Fruit fly (Drosophila melanogaster) whole organism, pupa: ENCODE results near the gene Bx.

Source experiments
- CG10348 ChIP-seq: fragments of 200-800 bp; sonication (Bioruptor generic); IDR thresholded peaks from 2 replicates; pipeline ENCODE4 v1.3.6; 2022; ENCODE audit warnings: missing biosample characterization, missing genetic modification characterization
- CG12605 ChIP-seq: fragments of 200-800 bp; sonication (Bioruptor generic); IDR thresholded peaks from 2 replicates; pipeline ENCODE4 v1.3.6; 2022; ENCODE audit warnings: missing biosample characterization, missing genetic modification characterization
- CG13204 ChIP-seq: fragments of 200-800 bp; sonication (Bioruptor generic); optimal IDR thresholded peaks from 2 replicates; lab custom pipeline; 2018; ENCODE audit warnings: missing biosample characterization, mild to moderate bottlenecking, missing genetic modification characterization, moderate library complexity
- CG14655 ChIP-seq: fragments of 200-800 bp; sonication (Bioruptor generic); optimal IDR thresholded peaks from 3 replicates; lab custom pipeline; 2017; ENCODE audit warnings: mild to moderate bottlenecking, missing biosample characterization, missing genetic modification reagents, missing genetic modification characterization
- CG15710 ChIP-seq: fragments of 200-800 bp; sonication (Bioruptor generic); optimal IDR thresholded peaks from 2 replicates; lab custom pipeline; 2018; ENCODE audit warnings: missing biosample characterization, mild to moderate bottlenecking, missing genetic modification characterization, moderate library complexity
- CG17806 ChIP-seq: fragments of 200-800 bp; sonication (Bioruptor generic); optimal IDR thresholded peaks from 2 replicates; lab custom pipeline; 2018; ENCODE audit warnings: missing biosample characterization, mild to moderate bottlenecking, missing genetic modification characterization, moderate library complexity
- CG32121 ChIP-seq: fragments of 200-800 bp; sonication (Bioruptor generic); IDR thresholded peaks from 2 replicates; pipeline ENCODE4 v1.3.6; 2022; ENCODE audit warnings: missing biosample characterization, missing genetic modification characterization
- CG34367 ChIP-seq: fragments of 200-800 bp; sonication (Bioruptor generic); optimal IDR thresholded peaks from 2 replicates; lab custom pipeline; 2018; ENCODE audit warnings: missing biosample characterization, mild to moderate bottlenecking, missing genetic modification characterization
- CG4496 ChIP-seq: fragments of 200-800 bp; sonication (Bioruptor generic); IDR thresholded peaks from 3 replicates; pipeline ENCODE4 v1.3.6; 2022; ENCODE audit warnings: missing biosample characterization, missing genetic modification characterization
- CG8159 ChIP-seq: fragments of 200-800 bp; sonication (Bioruptor generic); optimal IDR thresholded peaks from 3 replicates; lab custom pipeline; 2018; ENCODE audit warnings: missing biosample characterization, mild to moderate bottlenecking, missing genetic modification characterization, moderate library complexity
- CG8301 ChIP-seq: fragments of 200-800 bp; sonication (Bioruptor generic); optimal IDR thresholded peaks from 2 replicates; lab custom pipeline; 2018; ENCODE audit warnings: missing biosample characterization, mild to moderate bottlenecking, missing genetic modification characterization
- CG9948 ChIP-seq: fragments of 200-800 bp; sonication (Bioruptor generic); optimal IDR thresholded peaks from 2 replicates; lab custom pipeline; 2018; ENCODE audit warnings: missing biosample characterization, mild to moderate bottlenecking, missing genetic modification characterization, moderate library complexity
- D1 ChIP-seq: fragments of 200-800 bp; sonication (Bioruptor generic); optimal IDR thresholded peaks from 2 replicates; lab custom pipeline; 2018; ENCODE audit warnings: missing biosample characterization, mild to moderate bottlenecking, missing genetic modification characterization, moderate library complexity
- EcR ChIP-seq: fragments of 200-800 bp; sonication (Bioruptor generic); optimal IDR thresholded peaks from 3 replicates; lab custom pipeline; 2019; ENCODE audit warnings: missing biosample characterization, missing genetic modification characterization, mild to moderate bottlenecking, moderate library complexity, missing genetic modification reagents
- Ets98B ChIP-seq: fragments of 200-800 bp; sonication (Bioruptor generic); IDR thresholded peaks from 2 replicates; pipeline ENCODE4 v1.3.6; 2022; ENCODE audit warnings: missing biosample characterization, missing genetic modification characterization
- Pif1A ChIP-seq: fragments of 200-800 bp; sonication (Bioruptor generic); optimal IDR thresholded peaks from 3 replicates; lab custom pipeline; 2016; ENCODE audit warnings: missing biosample characterization, missing genetic modification characterization
- Pif1B ChIP-seq: fragments of 200-800 bp; sonication (Bioruptor generic); optimal IDR thresholded peaks from 3 replicates; lab custom pipeline; 2016; ENCODE audit warnings: missing biosample characterization, missing genetic modification characterization
- Snoo ChIP-seq: fragments of 200-800 bp; sonication (Bioruptor generic); optimal IDR thresholded peaks from 3 replicates; lab custom pipeline; 2017; ENCODE audit warnings: missing biosample characterization, mild to moderate bottlenecking, missing genetic modification characterization, inconsistent platforms
- fd96Ca ChIP-seq: fragments of 200-800 bp; sonication (Bioruptor generic); IDR thresholded peaks from 3 replicates; pipeline ENCODE4 v1.3.6; 2022; ENCODE audit warnings: missing biosample characterization, missing genetic modification characterization
- gl ChIP-seq: fragments of 200-800 bp; sonication (Bioruptor generic); optimal IDR thresholded peaks from 2 replicates; lab custom pipeline; 2018; ENCODE audit warnings: missing biosample characterization, mild to moderate bottlenecking, missing genetic modification characterization
- rn ChIP-seq: fragments of 200-800 bp; sonication (Bioruptor generic); IDR thresholded peaks from 2 replicates; pipeline ENCODE4 v1.3.6; 2022; ENCODE audit warnings: missing biosample characterization, missing genetic modification characterization

Gene Bx

DNA sequence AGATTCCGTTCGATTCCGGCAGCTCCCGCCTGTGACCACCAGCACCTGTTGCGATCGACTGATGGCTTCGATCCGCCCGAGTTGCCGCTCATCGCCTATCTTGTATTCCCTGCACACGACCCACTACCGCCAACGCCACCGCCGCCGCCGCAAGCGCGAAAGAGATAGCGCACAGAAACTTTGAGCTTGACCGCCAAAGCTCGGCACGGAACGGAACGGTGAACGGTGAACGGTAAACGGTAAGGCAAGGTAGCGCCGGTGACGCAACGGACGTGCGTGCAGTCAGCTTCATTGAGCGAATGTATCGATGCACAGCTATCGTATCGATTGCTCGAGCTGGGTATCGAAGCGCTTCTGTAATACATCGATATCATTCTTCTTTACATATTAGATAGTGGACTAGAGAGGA lies 3.0 kb upstream of the Bx start, which contains the start of gene Ggt-1:
TSS of gene Ggt-1 (minus strand) at position 251 of the 409 bp plus-strand sequence.
- TF ChIP-seq gl (tag; lab: Kevin White, UChicago) (no peak), Ets98B (GFP tag; lab: Robert Waterston, UW) (no peak), CG13204 (GFP tag; lab: Kevin White, UChicago) (peak; percentile 82), CG4496 (GFP tag; lab: Robert Waterston, UW) (peak; percentile 39; the same call in 1 of the 3 replicates), EcR (GFP tag; lab: Kevin White, UChicago) (no peak)
- TF ChIP-seq, all 21 proteins: peak for 2

DNA sequence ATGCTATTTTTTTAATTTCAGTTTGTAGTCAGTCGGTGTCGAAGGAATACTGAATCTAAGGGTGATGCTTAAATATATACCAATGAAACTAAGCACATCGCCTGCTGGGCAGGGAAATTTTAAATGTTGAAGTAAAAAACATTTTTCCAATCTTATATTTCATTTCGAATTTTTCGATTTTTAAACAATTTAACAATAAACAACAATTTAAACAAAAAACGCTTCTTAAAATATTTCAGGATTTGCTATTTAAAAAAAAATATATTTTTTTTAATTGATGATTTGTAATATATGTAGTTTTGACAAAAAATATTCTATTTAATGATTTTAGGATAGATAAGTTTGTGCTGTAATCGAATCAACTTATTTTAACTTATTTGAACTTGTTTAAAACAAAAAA lies 461 bp upstream of the Bx start, which contains the start of gene CG6470:
TSS of gene CG6470 (minus strand) at position 101 of the 400 bp plus-strand sequence.
- TF ChIP-seq CG8301 (no peak), CG14655 (GFP tag; lab: Kevin White, UChicago) (no peak), CG17806 (tag; lab: Kevin White, UChicago) (no peak)

DNA sequence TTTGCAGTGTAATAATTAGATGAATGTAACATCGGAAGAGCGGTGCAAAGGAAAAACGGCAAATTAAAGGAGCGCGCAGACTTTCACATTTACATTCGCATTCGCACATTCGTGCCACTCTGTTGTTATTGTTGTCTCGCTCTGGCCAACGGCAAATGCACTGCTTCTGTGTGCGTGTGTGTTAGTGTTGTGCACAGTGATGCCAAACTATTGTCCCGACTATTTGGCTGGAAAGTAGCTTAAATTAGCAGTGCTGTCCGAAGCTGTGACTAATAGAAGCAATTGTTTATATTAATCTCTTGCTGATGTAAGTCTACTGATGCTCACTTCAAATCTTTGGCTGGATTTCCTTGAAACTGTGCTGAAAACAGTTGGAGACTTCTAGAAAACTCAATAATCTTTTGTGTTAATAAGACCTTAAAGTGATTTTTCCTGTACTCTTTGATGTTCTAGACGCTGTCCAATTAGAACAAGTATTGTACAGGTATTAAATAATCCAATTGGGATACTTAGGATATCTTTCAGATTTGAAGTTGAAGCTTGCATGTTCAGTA lies 837 bp downstream of the Bx start:
- TF ChIP-seq CG8301: no peak
- no peak for TF ChIP-seq Pif1A
- no peak for TF ChIP-seq CG17806 (tag; lab: Kevin White, UChicago)
- TF ChIP-seq Pif1B (GFP tag; lab: Kevin White, UChicago): no peak
- TF ChIP-seq CG14655 (GFP tag; lab: Kevin White, UChicago): peak; percentile 9
- TF ChIP-seq Snoo (tag; lab: Kevin White, UChicago): no peak
- 0 out of 3 replicates have a peak, but pooled peaks have one; percentile 42 for TF ChIP-seq fd96Ca (GFP tag; lab: Robert Waterston, UW)
- peak; percentile 21 for TF ChIP-seq CG8159 (tag; lab: Kevin White, UChicago)
- TF ChIP-seq EcR (GFP tag; lab: Kevin White, UChicago): no peak
- TF ChIP-seq D1: no peak
- TF ChIP-seq CG13204 (GFP tag; lab: Kevin White, UChicago): no peak
- TF ChIP-seq CG12605: peak; percentile 15; the same call in 1 of the 2 replicates
- TF ChIP-seq Ets98B (GFP tag; lab: Robert Waterston, UW): no peak
- no peak for TF ChIP-seq rn
- TF ChIP-seq CG9948 (tag; lab: Kevin White, UChicago): no peak
- TF ChIP-seq CG10348 (GFP tag; lab: Robert Waterston, UW): no peak
- TF ChIP-seq CG4496 (GFP tag; lab: Robert Waterston, UW): peak; percentile 68
- TF ChIP-seq, all 21 proteins: peak for 5

DNA sequence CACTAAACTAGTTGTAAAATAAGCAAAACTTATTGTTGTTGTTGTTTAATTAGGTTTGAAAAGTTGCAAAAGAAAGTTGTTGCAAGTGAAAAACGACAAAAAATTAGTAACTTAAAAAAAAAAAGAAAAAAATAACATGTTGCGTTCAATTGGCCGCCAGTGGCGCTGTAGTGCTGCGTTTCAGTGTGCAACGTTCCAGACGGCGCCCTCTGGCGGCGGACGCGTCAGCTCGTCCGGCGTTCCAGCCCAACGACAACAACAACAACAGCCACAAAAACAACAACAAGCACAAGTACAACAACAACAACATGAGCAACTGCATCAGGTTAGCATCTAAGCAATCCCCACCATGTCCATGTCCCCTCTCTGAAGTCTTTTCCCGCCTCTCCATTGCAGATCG lies 2.2 kb downstream of the Bx start:
- TF ChIP-seq CG14655 (GFP tag; lab: Kevin White, UChicago): peak; percentile 10
- peak; percentile 48 for TF ChIP-seq CG13204 (GFP tag; lab: Kevin White, UChicago)
- TF ChIP-seq Ets98B (GFP tag; lab: Robert Waterston, UW): peak; percentile 64
- no peak for TF ChIP-seq CG8159 (tag; lab: Kevin White, UChicago)
- peak; percentile 77 for TF ChIP-seq CG4496 (GFP tag; lab: Robert Waterston, UW)
- TF ChIP-seq CG34367 (tag; lab: Kevin White, UChicago): no peak
- TF ChIP-seq Snoo (tag; lab: Kevin White, UChicago): no peak
- TF ChIP-seq CG15710 (tag; lab: Kevin White, UChicago): peak; percentile 6
- TF ChIP-seq CG32121 (GFP tag; lab: Robert Waterston, UW): peak; percentile 28; the same call in 1 of the 2 replicates
- TF ChIP-seq CG12605: peak; percentile 48; the same call in 1 of the 2 replicates

DNA sequence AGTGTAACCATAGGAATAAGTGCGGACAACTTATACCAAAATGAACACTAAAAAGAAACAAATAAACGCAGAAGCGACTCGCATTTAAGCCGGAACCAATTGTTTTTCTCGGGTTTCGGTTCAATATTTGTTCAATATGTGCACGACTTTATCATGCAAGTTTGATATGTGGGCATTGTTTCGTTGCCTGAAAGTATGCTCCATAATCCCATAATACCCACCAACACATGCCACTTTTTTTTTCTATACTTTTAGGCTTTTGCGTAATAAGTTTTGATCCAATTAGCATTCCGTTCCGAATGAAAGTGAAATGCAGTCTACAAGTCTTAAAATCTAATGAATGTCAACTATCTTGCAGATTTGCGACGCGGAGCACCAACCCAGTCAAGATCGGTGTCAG lies 5.1 kb downstream of the Bx start:
- no peak for TF ChIP-seq CG8159 (tag; lab: Kevin White, UChicago)
- TF ChIP-seq Snoo (tag; lab: Kevin White, UChicago): no peak
- no peak for TF ChIP-seq CG4496 (GFP tag; lab: Robert Waterston, UW)
- TF ChIP-seq CG13204 (GFP tag; lab: Kevin White, UChicago): no peak
- no peak for TF ChIP-seq rn
- no peak for TF ChIP-seq CG14655 (GFP tag; lab: Kevin White, UChicago)
- no peak for TF ChIP-seq gl (tag; lab: Kevin White, UChicago)

DNA sequence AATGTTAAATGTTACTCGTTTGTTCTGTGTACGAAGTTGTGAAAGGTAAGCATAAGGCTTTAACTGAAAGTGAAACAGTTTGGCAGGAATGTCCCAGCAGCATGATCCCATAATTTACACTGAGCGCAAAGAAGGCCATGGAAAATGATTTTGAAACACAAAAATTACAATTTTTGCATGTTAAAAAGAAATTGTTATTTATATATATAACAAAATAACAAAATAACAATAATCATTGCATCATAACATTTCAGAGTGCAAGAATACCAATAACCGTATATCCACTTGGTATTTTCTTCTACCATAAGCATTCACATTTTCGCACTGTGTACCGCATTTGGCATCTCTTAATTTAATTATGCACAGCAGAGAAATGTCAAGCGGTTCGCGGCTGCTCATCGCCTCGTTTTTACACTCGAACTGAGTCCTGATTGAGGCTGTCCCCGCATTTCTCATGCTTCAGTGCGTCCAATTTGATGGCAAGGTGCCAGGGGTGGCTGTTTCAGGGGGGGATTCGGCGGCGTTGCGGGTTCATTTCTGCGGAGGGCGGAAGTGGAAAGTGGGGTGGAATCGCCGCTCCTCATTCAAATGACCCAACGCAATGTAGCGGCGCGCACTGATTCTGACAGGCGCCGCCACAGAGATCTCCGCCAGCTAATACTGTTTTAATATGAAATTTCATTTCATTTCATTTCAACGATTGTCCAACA lies 7.3 kb downstream of the Bx start, which contains the start of gene CG6481:
TSS of gene CG6481 (minus strand) at position 51 of the 710 bp plus-strand sequence.
- TF ChIP-seq CG12605 (no peak), CG8159 (tag; lab: Kevin White, UChicago) (no peak), Pif1B (GFP tag; lab: Kevin White, UChicago) (no peak), CG32121 (GFP tag; lab: Robert Waterston, UW) (no peak), gl (tag; lab: Kevin White, UChicago) (no peak), CG8301 (no peak), CG10348 (GFP tag; lab: Robert Waterston, UW) (no peak), EcR (GFP tag; lab: Kevin White, UChicago) (no peak), CG17806 (tag; lab: Kevin White, UChicago) (peak; percentile 8)
